Fruit fly (Drosophila melanogaster) whole organism, embryonic: ENCODE measurements around the gene Ugt316A1.

Experiments
- Ada2b ChIP-seq: fragments of 200-800 bp; sonication (Bioruptor generic); IDR thresholded peaks from 2 replicates; pipeline ENCODE4 v1.3.6; 2022; ENCODE audit warnings: missing biosample characterization, missing genetic modification characterization
- B-H1 ChIP-seq: fragments of 200-800 bp; sonication (Bioruptor generic); IDR thresholded peaks from 3 replicates; pipeline ENCODE4 v1.3.6; 2022; ENCODE audit warnings: missing biosample characterization, missing genetic modification characterization
- CG10321 ChIP-seq: fragments of 200-800 bp; sonication (Bioruptor generic); IDR thresholded peaks from 2 replicates; pipeline ENCODE4 v1.3.6; 2022; ENCODE audit warnings: missing biosample characterization, missing genetic modification characterization
- CG10543 ChIP-seq: fragments of 200-800 bp; sonication (Bioruptor generic); optimal IDR thresholded peaks from 3 replicates; lab custom pipeline; 2017; ENCODE audit warnings: missing biosample characterization, mild to moderate bottlenecking, missing genetic modification characterization, moderate library complexity
- CG10959 ChIP-seq: fragments of 200-800 bp; sonication (Bioruptor generic); IDR thresholded peaks from 2 replicates; pipeline ENCODE4 v1.3.6; 2022; ENCODE audit warnings: missing biosample characterization, missing genetic modification characterization
- CG12155 ChIP-seq: fragments of 200-800 bp; sonication (Bioruptor generic); optimal IDR thresholded peaks from 3 replicates; lab custom pipeline; 2016; ENCODE audit warnings: missing biosample characterization, missing genetic modification characterization
- CG1233 ChIP-seq: fragments of 200-800 bp; sonication (Bioruptor generic); optimal IDR thresholded peaks from 4 replicates; lab custom pipeline; 2018; ENCODE audit warnings: missing biosample characterization, mild to moderate bottlenecking, missing genetic modification characterization
- CG13123 ChIP-seq: fragments of 200-800 bp; sonication (Bioruptor generic); optimal IDR thresholded peaks from 2 replicates; lab custom pipeline; 2016; ENCODE audit warnings: missing biosample characterization, missing genetic modification characterization
- CG13424 ChIP-seq: fragments of 200-800 bp; sonication (Bioruptor generic); optimal IDR thresholded peaks from 2 replicates; lab custom pipeline; 2019; ENCODE audit warnings: missing biosample characterization, mild to moderate bottlenecking, missing genetic modification characterization, moderate library complexity
- CG14441 ChIP-seq: fragments of 200-800 bp; sonication (Bioruptor generic); IDR thresholded peaks from 2 replicates; pipeline ENCODE4 v1.3.6; 2022; ENCODE audit warnings: missing biosample characterization, missing genetic modification characterization
- CG17612 ChIP-seq: fragments of 200-800 bp; sonication (Bioruptor generic); IDR thresholded peaks from 2 replicates; pipeline ENCODE4 v1.3.6; 2022; ENCODE audit warnings: missing biosample characterization, missing genetic modification characterization
- CG18476 ChIP-seq: fragments of 200-800 bp; sonication (Bioruptor generic); optimal IDR thresholded peaks from 2 replicates; lab custom pipeline; 2016; ENCODE audit warnings: missing biosample characterization, mild to moderate bottlenecking, missing genetic modification characterization
- CG31388 ChIP-seq: fragments of 200-800 bp; sonication (Bioruptor generic); optimal IDR thresholded peaks from 2 replicates; lab custom pipeline; 2016; ENCODE audit warnings: missing biosample characterization, missing genetic modification characterization
- CG3407 ChIP-seq: fragments of 200-800 bp; sonication (Bioruptor generic); optimal IDR thresholded peaks from 2 replicates; lab custom pipeline; 2018; ENCODE audit warnings: missing biosample characterization, mild to moderate bottlenecking, missing genetic modification characterization
- CG7786 ChIP-seq: fragments of 200-800 bp; sonication (Bioruptor generic); optimal IDR thresholded peaks from 2 replicates; lab custom pipeline; 2016; ENCODE audit warnings: missing biosample characterization, missing genetic modification characterization
- CG9727 ChIP-seq: fragments of 200-800 bp; sonication (Bioruptor generic); optimal IDR thresholded peaks from 3 replicates; lab custom pipeline; 2017; ENCODE audit warnings: missing biosample characterization, mild to moderate bottlenecking, missing genetic modification characterization
- CG9876 ChIP-seq: fragments of 200-800 bp; sonication (Bioruptor generic); optimal IDR thresholded peaks from 2 replicates; lab custom pipeline; 2016; ENCODE audit warnings: missing biosample characterization, missing genetic modification characterization
- Camta ChIP-seq: fragments of 200-800 bp; sonication (Bioruptor generic); optimal IDR thresholded peaks from 2 replicates; lab custom pipeline; 2016; ENCODE audit warnings: missing biosample characterization, missing genetic modification characterization
- CkIIα-i1 ChIP-seq: fragments of 200-800 bp; sonication (Bioruptor generic); IDR thresholded peaks from 2 replicates; pipeline ENCODE4 v1.3.6; 2022; ENCODE audit warnings: missing biosample characterization, missing genetic modification characterization
- Deaf1 ChIP-seq: fragments of 200-800 bp; optimal IDR thresholded peaks from 3 replicates; lab custom pipeline; 2019; ENCODE audit warnings: missing biosample characterization, mild to moderate bottlenecking, missing genetic modification characterization, moderate library complexity
- Dfd ChIP-seq, 2 experiments: fragments of >200 bp; optimal IDR thresholded peaks; 2 replicates each; lab custom pipeline; 2017; ENCODE audit warnings: missing biosample characterization in 2 of 2, missing genetic modification characterization in 2 of 2
- Gsc ChIP-seq: fragments of 200-800 bp; sonication (Bioruptor generic); IDR thresholded peaks from 2 replicates; pipeline ENCODE4 v1.3.6; 2022; ENCODE audit warnings: missing biosample characterization, missing genetic modification characterization
- HmgD ChIP-seq: fragments of 200-800 bp; sonication (Bioruptor generic); optimal IDR thresholded peaks from 3 replicates; lab custom pipeline; 2016; ENCODE audit warnings: missing biosample characterization, missing genetic modification characterization
- Hr78 ChIP-seq, 2 experiments: fragments of 200-800 bp in 1 of 2; fragments of >200 bp in 1 of 2; sonication (Bioruptor generic) in 1 of 2; optimal IDR thresholded peaks; 2 replicates each; lab custom pipeline; 2017 to 2019; ENCODE audit warnings: missing biosample characterization in 2 of 2, missing genetic modification characterization in 2 of 2, mild to moderate bottlenecking in 1 of 2, moderate library complexity in 1 of 2
- Jarid2 ChIP-seq: fragments of 200-800 bp; sonication (Bioruptor generic); optimal IDR thresholded peaks from 3 replicates; lab custom pipeline; 2017; ENCODE audit warnings: mild to moderate bottlenecking, missing biosample characterization, missing genetic modification reagents, missing genetic modification characterization
- Lhr ChIP-seq: fragments of 200-800 bp; sonication (Bioruptor generic); optimal IDR thresholded peaks from 3 replicates; lab custom pipeline; 2017; ENCODE audit warnings: mild to moderate bottlenecking, missing biosample characterization, missing genetic modification reagents, missing genetic modification characterization
- Mad ChIP-seq: fragments of 200-800 bp; sonication (Bioruptor generic); optimal IDR thresholded peaks from 2 replicates; lab custom pipeline; 2016; ENCODE audit warnings: missing biosample characterization, missing genetic modification characterization
- Max ChIP-seq: fragments of 200-800 bp; sonication (Bioruptor generic); optimal IDR thresholded peaks from 2 replicates; lab custom pipeline; 2016; ENCODE audit warnings: missing biosample characterization, mild to moderate bottlenecking, missing genetic modification characterization
- NK7.1 ChIP-seq: fragments of 200-800 bp; sonication (Bioruptor generic); optimal IDR thresholded peaks from 3 replicates; lab custom pipeline; 2016; ENCODE audit warnings: missing biosample characterization, missing genetic modification characterization
- Nf-YA ChIP-seq: fragments of 200-800 bp; sonication (Bioruptor generic); IDR thresholded peaks from 2 replicates; pipeline ENCODE4 v1.3.6; 2022; ENCODE audit warnings: missing biosample characterization, missing genetic modification characterization
- Oaz ChIP-seq: fragments of 200-800 bp; sonication (Bioruptor generic); IDR thresholded peaks from 2 replicates; pipeline ENCODE4 v1.3.6; 2022; ENCODE audit warnings: missing biosample characterization, missing genetic modification characterization
- Pdp1 ChIP-seq, 2 experiments: fragments of 200-800 bp; sonication (Bioruptor generic); optimal IDR thresholded peaks; 3 replicates each; lab custom pipeline; 2016; ENCODE audit warnings: missing biosample characterization in 2 of 2, missing genetic modification characterization in 2 of 2, mild to moderate bottlenecking in 1 of 2, moderate library complexity in 1 of 2
- Sry-β ChIP-seq: fragments of 200-800 bp; sonication (Bioruptor generic); optimal IDR thresholded peaks from 2 replicates; lab custom pipeline; 2018; ENCODE audit warnings: missing biosample characterization, mild to moderate bottlenecking, missing genetic modification characterization, moderate library complexity
- Stat92E ChIP-seq, 3 experiments: fragments of >200 bp in 2 of 3; fragments of 200-800 bp in 1 of 3; sonication (Bioruptor generic) in 1 of 3; optimal IDR thresholded peaks; 2 replicates each; lab custom pipeline; 2017 to 2019; ENCODE audit warnings: missing biosample characterization in 3 of 3, missing genetic modification characterization in 3 of 3, mild to moderate bottlenecking in 1 of 3, moderate library complexity in 1 of 3
- ab ChIP-seq: fragments of 200-800 bp; sonication (Bioruptor generic); optimal IDR thresholded peaks from 2 replicates; lab custom pipeline; 2016; ENCODE audit warnings: missing biosample characterization, missing genetic modification characterization
- bsh ChIP-seq, 2 experiments: fragments of 200-800 bp; sonication (Bioruptor generic); optimal IDR thresholded peaks; 2 replicates each; lab custom pipeline; 2017 to 2018; ENCODE audit warnings: mild to moderate bottlenecking in 2 of 2, missing biosample characterization in 2 of 2, missing genetic modification characterization in 2 of 2, moderate library complexity in 1 of 2
- chinmo ChIP-seq: fragments of 200-800 bp; sonication (Bioruptor generic); IDR thresholded peaks from 4 replicates; pipeline ENCODE4 v1.3.6; 2022; ENCODE audit warnings: missing biosample characterization, missing genetic modification characterization; ENCODE audit not compliant: partially characterized antibody
- eve ChIP-seq, 2 experiments: fragments of >200 bp; optimal IDR thresholded peaks; 2 replicates each; lab custom pipeline; 2017; ENCODE audit warnings: missing biosample characterization in 2 of 2, missing genetic modification characterization in 2 of 2
- gsb-n ChIP-seq: fragments of 200-800 bp; sonication (Bioruptor generic); optimal IDR thresholded peaks from 3 replicates; lab custom pipeline; 2018; ENCODE audit warnings: missing biosample characterization, mild to moderate bottlenecking, missing genetic modification characterization
- lola ChIP-seq, 3 experiments: fragments of >200 bp in 2 of 3; fragments of 200-800 bp in 1 of 3; sonication (Bioruptor generic) in 1 of 3; optimal IDR thresholded peaks; 2 replicates each; lab custom pipeline; 2017 to 2019; ENCODE audit warnings: missing biosample characterization in 3 of 3, missing genetic modification characterization in 3 of 3, mild to moderate bottlenecking in 1 of 3, moderate library complexity in 1 of 3
- mld ChIP-seq: fragments of 200-800 bp; sonication (Bioruptor generic); IDR thresholded peaks from 3 replicates; pipeline ENCODE4 v1.3.6; 2022; ENCODE audit warnings: missing biosample characterization, missing genetic modification characterization; ENCODE audit not compliant: partially characterized antibody
- nerfin-2 ChIP-seq: fragments of 200-800 bp; sonication (Bioruptor generic); IDR thresholded peaks from 2 replicates; pipeline ENCODE4 v1.3.6; 2022; ENCODE audit warnings: missing biosample characterization, missing genetic modification characterization; ENCODE audit not compliant: partially characterized antibody
- pb ChIP-seq: fragments of 200-800 bp; sonication (Bioruptor generic); optimal IDR thresholded peaks from 3 replicates; lab custom pipeline; 2016; ENCODE audit warnings: missing biosample characterization, missing genetic modification characterization
- pita ChIP-seq: fragments of 200-800 bp; sonication (Bioruptor generic); optimal IDR thresholded peaks from 2 replicates; lab custom pipeline; 2017; ENCODE audit warnings: missing biosample characterization, mild to moderate bottlenecking, missing genetic modification characterization
- pum ChIP-seq: fragments of 200-800 bp; sonication (Bioruptor generic); optimal IDR thresholded peaks from 2 replicates; lab custom pipeline; 2016; ENCODE audit warnings: missing biosample characterization, missing genetic modification characterization
- sim ChIP-seq: fragments of 200-800 bp; sonication (Bioruptor generic); IDR thresholded peaks from 2 replicates; pipeline ENCODE4 v1.3.6; 2022; ENCODE audit warnings: missing biosample characterization, missing genetic modification characterization
- stwl ChIP-seq: fragments of 200-800 bp; sonication (Bioruptor generic); optimal IDR thresholded peaks from 3 replicates; lab custom pipeline; 2018; ENCODE audit warnings: missing biosample characterization, mild to moderate bottlenecking, missing genetic modification characterization, moderate library complexity
- tap ChIP-seq: fragments of 200-800 bp; optimal IDR thresholded peaks from 3 replicates; lab custom pipeline; 2019; ENCODE audit warnings: missing biosample characterization, mild to moderate bottlenecking, missing genetic modification characterization, moderate library complexity
- vnd ChIP-seq: fragments of 200-800 bp; sonication (Bioruptor generic); IDR thresholded peaks from 3 replicates; pipeline ENCODE4 v1.3.6; 2022; ENCODE audit warnings: missing biosample characterization, missing genetic modification characterization; ENCODE audit not compliant: partially characterized antibody

Ugt316A1 gene

dm6 chr3L:19044589-19045298 lies 17.9 kb downstream of the Ugt316A1 start:
- TF ChIP-seq sim (GFP tag; lab: Robert Waterston, UW) = 0 out of 2 replicates have a peak, but pooled peaks have one; percentile 25
- no peak for TF ChIP-seq bsh (GFP tag; optimal IDR thresholded peaks at IDR 0.05; lab: Kevin White, UChicago)
- TF ChIP-seq HmgD (GFP tag; lab: Kevin White, UChicago) = no peak
- no peak for TF ChIP-seq Oaz
- TF ChIP-seq CG10959 = no peak
- TF ChIP-seq pum (GFP tag; lab: Kevin White, UChicago) = no peak
- TF ChIP-seq Camta (GFP tag; lab: Kevin White, UChicago) = no peak
- TF ChIP-seq Hr78 (GFP tag; optimal IDR thresholded peaks at IDR 0.05; lab: Kevin White, UChicago) = no peak
- TF ChIP-seq CG12155 (GFP tag; lab: Kevin White, UChicago) = no peak
- TF ChIP-seq CG1233 (GFP tag; lab: Kevin White, UChicago) = no peak
- no peak for TF ChIP-seq CG9876 (GFP tag; lab: Kevin White, UChicago)
- no peak for TF ChIP-seq Pdp1 (GFP tag; optimal IDR thresholded peaks at IDR 0.05; lab: Kevin White, UChicago)
- no peak for TF ChIP-seq Deaf1 (tag; lab: Kevin White, UChicago)
- TF ChIP-seq CG13424 (tag; lab: Kevin White, UChicago) = no peak
- TF ChIP-seq pb (GFP tag; lab: Kevin White, UChicago) = no peak
- TF ChIP-seq CG3407 = no peak
- TF ChIP-seq CG31388 (GFP tag; lab: Kevin White, UChicago) = no peak
- no peak for TF ChIP-seq CG17612
- no peak for TF ChIP-seq gsb-n (tag; lab: Kevin White, UChicago)
- no peak for TF ChIP-seq CG14441
- no peak for TF ChIP-seq Lhr (GFP tag; lab: Kevin White, UChicago)
- TF ChIP-seq Gsc (GFP tag; lab: Robert Waterston, UW) = no peak
- no peak for TF ChIP-seq Sry-β (GFP tag; lab: Kevin White, UChicago)
- no peak for TF ChIP-seq CG13123 (GFP tag; lab: Kevin White, UChicago)
- TF ChIP-seq CG9727 (GFP tag; lab: Kevin White, UChicago) = no peak
- TF ChIP-seq CG7786 (GFP tag; lab: Kevin White, UChicago) = no peak
- TF ChIP-seq CG10321 (GFP tag; lab: Robert Waterston, UW) = no peak
- TF ChIP-seq CG18476 (GFP tag; lab: Kevin White, UChicago) = no peak
- no peak for TF ChIP-seq ab (GFP tag; lab: Kevin White, UChicago)
- TF ChIP-seq eve (GFP tag; optimal IDR thresholded peaks at IDR 0.05; lab: Kevin White, UChicago) = no peak
- TF ChIP-seq chinmo (GFP tag; lab: Robert Waterston, UW) = no peak
- TF ChIP-seq Max = no peak
- TF ChIP-seq CG10543 (GFP tag; lab: Kevin White, UChicago) = no peak
- TF ChIP-seq Dfd (GFP tag; optimal IDR thresholded peaks at IDR 0.05; lab: Kevin White, UChicago) = no peak
- TF ChIP-seq Ada2b (GFP tag; lab: Robert Waterston, UW) = no peak
- no peak for TF ChIP-seq pita (GFP tag; lab: Kevin White, UChicago)
- TF ChIP-seq vnd (GFP tag; lab: Robert Waterston, UW) = no peak
- TF ChIP-seq NK7.1 (GFP tag; lab: Kevin White, UChicago) = peak; percentile 14
- TF ChIP-seq Jarid2 (GFP tag; lab: Kevin White, UChicago) = no peak
- no peak for TF ChIP-seq nerfin-2 (GFP tag; lab: Robert Waterston, UW)
- TF ChIP-seq Nf-YA (GFP tag; lab: Robert Waterston, UW) = no peak
- no peak for TF ChIP-seq lola (GFP tag; optimal IDR thresholded peaks at IDR 0.05; lab: Kevin White, UChicago)
- no peak for TF ChIP-seq stwl
- TF ChIP-seq Stat92E (GFP tag; optimal IDR thresholded peaks at IDR 0.05; lab: Kevin White, UChicago) = no peak
- no peak for TF ChIP-seq CkIIα-i1 (GFP tag; lab: Robert Waterston, UW)
- TF ChIP-seq mld (GFP tag; lab: Robert Waterston, UW) = no peak
- TF ChIP-seq B-H1 (GFP tag; lab: Robert Waterston, UW) = no peak
- TF ChIP-seq Mad (GFP tag; lab: Kevin White, UChicago) = no peak
- TF ChIP-seq tap = no peak
